Worm (Caenorhabditis elegans) whole organism, early embryonic: ENCODE results near the gene F47B8.14.

Experiments
- B0310.2 ChIP-seq: sonication (generic microtip); optimal IDR thresholded peaks from 2 replicates; lab custom pipeline; 2016; ENCODE audit warnings: mild to moderate bottlenecking, missing genetic modification characterization, missing compliant biosample characterization
- F13C5.2 ChIP-seq: sonication (generic microtip); optimal IDR thresholded peaks from 2 replicates; lab custom pipeline; 2017; ENCODE audit warnings: mild to moderate bottlenecking, missing genetic modification characterization, inconsistent platforms, missing compliant biosample characterization
- aly-1 ChIP-seq: sonication (generic microtip); optimal IDR thresholded peaks from 2 replicates; lab custom pipeline; 2016; ENCODE audit warnings: missing genetic modification characterization, missing compliant biosample characterization
- ama-1 ChIP-seq: fragments of 150-350 bp; optimal IDR thresholded peaks from 2 replicates; lab custom pipeline; 2014
- ceh-13 ChIP-seq: fragments of 200-800 bp; sonication (Bioruptor generic); optimal IDR thresholded peaks from 2 replicates; lab custom pipeline; 2018; ENCODE audit warnings: mild to moderate bottlenecking, missing genetic modification characterization, missing compliant biosample characterization
- ceh-36 ChIP-seq: sonication (generic microtip); optimal IDR thresholded peaks from 2 replicates; lab custom pipeline; 2016; ENCODE audit warnings: missing genetic modification characterization, inconsistent platforms, missing compliant biosample characterization
- ets-7 ChIP-seq: sonication (generic microtip); optimal IDR thresholded peaks from 2 replicates; lab custom pipeline; 2016; ENCODE audit warnings: missing genotype, missing genetic modification characterization, missing compliant biosample characterization
- flt-1 ChIP-seq: fragments of 200-800 bp; sonication (Bioruptor generic); IDR thresholded peaks from 2 replicates; pipeline ENCODE4 v1.3.6; 2022; ENCODE audit warnings: missing genetic modification characterization, missing compliant biosample characterization
- hmbx-1 ChIP-seq: sonication (generic microtip); optimal IDR thresholded peaks from 2 replicates; lab custom pipeline; 2016; ENCODE audit warnings: mild to moderate bottlenecking, missing genetic modification characterization, missing compliant biosample characterization
- hmg-4 ChIP-seq: fragments of 200-800 bp; sonication (Bioruptor generic); optimal IDR thresholded peaks from 2 replicates; lab custom pipeline; 2018; ENCODE audit warnings: mild to moderate bottlenecking, missing genetic modification characterization, missing compliant biosample characterization
- hnd-1 ChIP-seq: sonication (generic microtip); optimal IDR thresholded peaks from 2 replicates; lab custom pipeline; 2016; ENCODE audit warnings: missing genetic modification characterization, missing compliant biosample characterization
- pes-1 ChIP-seq: fragments of 200-800 bp; sonication (Bioruptor generic); IDR thresholded peaks from 2 replicates; pipeline ENCODE4 v1.3.6; 2022; ENCODE audit warnings: missing genetic modification reagents, missing genetic modification characterization, missing compliant biosample characterization
- scrt-1 ChIP-seq: fragments of 200-800 bp; sonication (Bioruptor generic); IDR thresholded peaks from 2 replicates; pipeline ENCODE4 v1.3.6; 2022; ENCODE audit warnings: missing genetic modification characterization, missing compliant biosample characterization
- sea-1 ChIP-seq: fragments of 200-800 bp; sonication (Bioruptor generic); conservative IDR thresholded peaks from 2 replicates; pipeline ENCODE4 v1.3.6; 2022; ENCODE audit warnings: missing genetic modification characterization, missing compliant biosample characterization
- tbx-11 ChIP-seq: fragments of 200-800 bp; sonication (Bioruptor generic); IDR thresholded peaks from 2 replicates; pipeline ENCODE4 v1.3.6; 2022; ENCODE audit warnings: missing genetic modification characterization, missing compliant biosample characterization
- tbx-37 ChIP-seq: fragments of 200-800 bp; sonication (Bioruptor generic); conservative IDR thresholded peaks from 2 replicates; pipeline ENCODE4 v1.3.6; 2022; ENCODE audit warnings: missing genetic modification reagents, missing genetic modification characterization, missing compliant biosample characterization
- tra-4 ChIP-seq: sonication (generic microtip); optimal IDR thresholded peaks from 2 replicates; lab custom pipeline; 2017; ENCODE audit warnings: missing genetic modification characterization, missing compliant biosample characterization

Gene F47B8.14

ce11 chrV:14289363-14289762 lies 31.0 kb upstream of the F47B8.14 start, which contains the start of gene F14D7.1:
TSS of gene F14D7.1 (minus strand) at chrV:14289463.
- no peak for TF ChIP-seq flt-1 (GFP tag; lab: Robert Waterston, UW)

ce11 chrV:14290636-14291035 lies 29.7 kb upstream of the F47B8.14 start, which contains the start of gene F14D7.18:
TSS of gene F14D7.18 (minus strand) at chrV:14290736.
- TF ChIP-seq tbx-11 (GFP tag; lab: Robert Waterston, UW) (no peak), B0310.2 (tag; lab: Kevin White, UChicago) (no peak), pes-1 (GFP tag; lab: Robert Waterston, UW) (no peak), ceh-36 (tag; lab: Kevin White, UChicago) (no peak), tra-4 (tag; lab: Kevin White, UChicago) (no peak), ama-1 (lab: Kevin White, UChicago) (no peak), ets-7 (no peak), F13C5.2 (tag; lab: Kevin White, UChicago) (no peak), flt-1 (GFP tag; lab: Robert Waterston, UW) (no peak), tbx-37 (GFP tag; lab: Robert Waterston, UW) (no peak)

ce11 chrV:14293667-14294194 lies 26.6 kb upstream of the F47B8.14 start, which contains the start of gene F14D7.2:
TSS of gene F14D7.2 (minus strand) at chrV:14293717.
- TF ChIP-seq B0310.2 (tag; lab: Kevin White, UChicago) (no peak), sea-1 (GFP tag; lab: Robert Waterston, UW) (no peak), tra-4 (tag; lab: Kevin White, UChicago) (no peak), tbx-11 (GFP tag; lab: Robert Waterston, UW) (no peak), hmbx-1 (no peak), ama-1 (lab: Kevin White, UChicago) (no peak), ceh-36 (tag; lab: Kevin White, UChicago) (no peak), hmg-4 (GFP tag; lab: Kevin White, UChicago) (no peak)

DNA sequence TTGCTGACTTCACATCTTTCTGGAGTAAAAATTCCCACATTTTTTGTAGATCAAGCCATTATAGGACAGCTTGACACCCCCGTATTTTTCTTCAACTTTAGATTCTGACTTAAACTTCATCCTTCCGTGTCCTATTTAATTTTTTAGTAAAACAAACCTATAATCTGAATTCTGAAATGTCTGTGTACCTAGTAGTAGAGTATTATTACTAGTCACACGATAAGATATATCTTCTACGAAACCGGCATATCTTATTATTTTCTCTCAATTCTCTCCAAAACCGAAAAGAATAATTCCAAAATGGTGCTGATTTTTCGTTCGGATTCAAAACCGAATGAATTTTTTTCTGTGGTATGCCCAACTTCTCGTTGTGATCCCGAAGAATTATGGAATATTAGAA lies 25.9 kb upstream of the F47B8.14 start, which contains the start of gene F14D7.9:
Gene F14D7.9, plus strand, starts transcription at position 301 of the 400 bp plus-strand sequence.
- TF ChIP-seq hmbx-1 (no peak), ceh-13 (no peak), sea-1 (GFP tag; lab: Robert Waterston, UW) (no peak), B0310.2 (tag; lab: Kevin White, UChicago) (no peak), hnd-1 (no peak), ama-1 (lab: Kevin White, UChicago) (no peak), flt-1 (GFP tag; lab: Robert Waterston, UW) (no peak), scrt-1 (no peak), aly-1 (no peak), ceh-36 (tag; lab: Kevin White, UChicago) (no peak), F13C5.2 (tag; lab: Kevin White, UChicago) (no peak), hmg-4 (GFP tag; lab: Kevin White, UChicago) (no peak), ets-7 (no peak)

DNA sequence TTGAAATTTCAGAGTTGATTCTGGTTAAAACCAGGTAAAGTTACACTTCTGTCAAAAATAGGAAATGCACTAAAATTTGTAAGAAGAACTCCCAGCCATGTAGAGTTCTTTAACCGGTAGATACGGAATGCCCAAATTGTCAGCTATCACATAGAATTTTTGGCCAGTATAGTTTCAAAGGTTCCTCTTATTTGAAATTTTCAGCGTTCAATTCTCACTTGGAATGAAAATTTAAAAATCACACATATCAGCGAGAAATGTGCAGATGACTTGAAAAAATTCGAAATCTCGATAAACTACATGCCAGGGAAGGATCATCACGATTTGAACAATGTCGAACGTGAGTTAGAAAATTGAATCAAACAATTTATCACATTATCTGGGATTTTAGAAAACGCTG lies 23.8 kb upstream of the F47B8.14 start, which contains the start of gene F14D7.3:
Gene F14D7.3, plus strand, starts transcription at position 301 of the 400 bp plus-strand sequence.
- TF ChIP-seq scrt-1 (no peak), B0310.2 (tag; lab: Kevin White, UChicago) (no peak), flt-1 (GFP tag; lab: Robert Waterston, UW) (no peak), tbx-37 (GFP tag; lab: Robert Waterston, UW) (no peak), aly-1 (no peak), ets-7 (no peak), hnd-1 (no peak), F13C5.2 (tag; lab: Kevin White, UChicago) (no peak), sea-1 (GFP tag; lab: Robert Waterston, UW) (no peak), hmg-4 (GFP tag; lab: Kevin White, UChicago) (no peak), ama-1 (lab: Kevin White, UChicago) (no peak), ceh-36 (tag; lab: Kevin White, UChicago) (no peak), hmbx-1 (no peak), pes-1 (GFP tag; lab: Robert Waterston, UW) (no peak), tra-4 (tag; lab: Kevin White, UChicago) (no peak)

ce11 chrV:14299569-14300064 lies 20.7 kb upstream of the F47B8.14 start, which contains the start of the genes spig-3 and F14D7.12:
TSS of gene spig-3 (minus strand) at chrV:14299669.
TSS of gene F14D7.12 (plus strand) at chrV:14300014.
- TF ChIP-seq flt-1 (GFP tag; lab: Robert Waterston, UW) (no peak), hnd-1 (no peak), ceh-13 (no peak), tbx-11 (GFP tag; lab: Robert Waterston, UW) (no peak), ama-1 (lab: Kevin White, UChicago) (no peak), B0310.2 (tag; lab: Kevin White, UChicago) (no peak), pes-1 (GFP tag; lab: Robert Waterston, UW) (no peak), hmbx-1 (no peak), tbx-37 (GFP tag; lab: Robert Waterston, UW) (no peak), sea-1 (GFP tag; lab: Robert Waterston, UW) (no peak), aly-1 (no peak), hmg-4 (GFP tag; lab: Kevin White, UChicago) (no peak), tra-4 (tag; lab: Kevin White, UChicago) (no peak), ets-7 (no peak), F13C5.2 (tag; lab: Kevin White, UChicago) (no peak), scrt-1 (no peak), ceh-36 (tag; lab: Kevin White, UChicago) (no peak)

DNA sequence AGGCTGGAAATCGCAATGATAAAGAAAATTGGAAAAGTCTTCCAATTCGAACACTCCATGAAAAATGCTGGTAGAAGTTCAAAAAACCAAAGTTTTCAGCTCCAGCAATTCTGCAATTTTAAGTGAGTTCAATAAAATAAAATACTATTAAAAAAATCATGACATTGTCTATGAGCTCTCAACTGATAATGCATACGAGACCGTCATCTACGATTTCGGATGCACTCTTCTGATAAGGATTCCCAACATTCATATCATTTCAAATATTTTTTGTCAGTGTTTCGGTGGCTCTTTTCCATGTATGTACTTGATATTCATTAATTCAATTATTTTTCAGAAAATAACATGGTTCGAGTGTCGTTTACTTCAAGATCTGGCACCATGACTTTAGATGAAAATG lies 19.3 kb upstream of the F47B8.14 start, which contains the start of gene F14D7.6:
Gene F14D7.6, plus strand, starts transcription at position 338 of the 400 bp plus-strand sequence.
- no peak for TF ChIP-seq scrt-1
- TF ChIP-seq ets-7, result no peak
- no peak for TF ChIP-seq ceh-36 (tag; lab: Kevin White, UChicago)
- no peak for TF ChIP-seq aly-1
- TF ChIP-seq tra-4 (tag; lab: Kevin White, UChicago), result no peak
- no peak for TF ChIP-seq ama-1 (lab: Kevin White, UChicago)
- TF ChIP-seq ceh-13, result no peak
- TF ChIP-seq tbx-11 (GFP tag; lab: Robert Waterston, UW), result no peak
- no peak for TF ChIP-seq B0310.2 (tag; lab: Kevin White, UChicago)
- TF ChIP-seq F13C5.2 (tag; lab: Kevin White, UChicago), result no peak
- no peak for TF ChIP-seq sea-1 (GFP tag; lab: Robert Waterston, UW)
- TF ChIP-seq hnd-1, result no peak
- TF ChIP-seq tbx-37 (GFP tag; lab: Robert Waterston, UW), result no peak
- no peak for TF ChIP-seq hmbx-1
- TF ChIP-seq flt-1 (GFP tag; lab: Robert Waterston, UW), result no peak
- TF ChIP-seq hmg-4 (GFP tag; lab: Kevin White, UChicago), result no peak
- no peak for TF ChIP-seq pes-1 (GFP tag; lab: Robert Waterston, UW)
